Worm (Caenorhabditis elegans) whole organism, L1 larva: ENCODE measurements around the gene srm-6.

ENCODE experiments used
- ama-1 ChIP-seq: fragments of 150-350 bp; optimal IDR thresholded peaks from 2 replicates; lab custom pipeline; 2014
- elt-2 ChIP-seq: sonication (generic microtip); optimal IDR thresholded peaks from 2 replicates; lab custom pipeline; 2016; ENCODE audit warnings: missing genetic modification characterization, mild to moderate bottlenecking, inconsistent platforms, missing compliant biosample characterization, missing genetic modification reagents
- irx-1 ChIP-seq: sonication (generic microtip); optimal IDR thresholded peaks from 2 replicates; lab custom pipeline; 2016; ENCODE audit warnings: missing genetic modification characterization, missing compliant biosample characterization
- nhr-11 ChIP-seq: fragments of 150-350 bp; optimal IDR thresholded peaks from 2 replicates; lab custom pipeline; 2014; ENCODE audit warnings: missing biosample characterization, missing genetic modification characterization
- nhr-237 ChIP-seq: fragments of 150-350 bp; optimal IDR thresholded peaks from 2 replicates; lab custom pipeline; 2014; ENCODE audit warnings: missing biosample characterization, missing genetic modification characterization
- nhr-28 ChIP-seq: fragments of 150-350 bp; optimal IDR thresholded peaks from 2 replicates; lab custom pipeline; 2014; ENCODE audit warnings: missing biosample characterization, missing genetic modification characterization
- nhr-47 ChIP-seq: sonication (generic microtip); optimal IDR thresholded peaks from 2 replicates; lab custom pipeline; 2016; ENCODE audit warnings: mild to moderate bottlenecking, missing genetic modification characterization, moderate library complexity, missing compliant biosample characterization
- pqm-1 ChIP-seq: sonication (generic microtip); optimal IDR thresholded peaks from 3 replicates; lab custom pipeline; 2017; ENCODE audit warnings: missing biosample characterization, missing genetic modification characterization
- zip-4 ChIP-seq: fragments of 200-800 bp; sonication (Bioruptor generic); optimal IDR thresholded peaks from 2 replicates; lab custom pipeline; 2018; ENCODE audit warnings: mild to moderate bottlenecking, missing genetic modification characterization, moderate library complexity, missing compliant biosample characterization
- ztf-4 ChIP-seq: fragments of 150-350 bp; optimal IDR thresholded peaks from 2 replicates; lab custom pipeline; 2014; ENCODE audit warnings: missing biosample characterization, missing genetic modification characterization

- TF ChIP-seq elt-2 (no peak), nhr-28 (tag; lab: Kevin White, UChicago) (no peak), ama-1 (no peak), nhr-237 (tag; lab: Kevin White, UChicago) (no peak), pqm-1 (no peak), irx-1 (no peak), nhr-11 (no peak), zip-4 (GFP tag; lab: Kevin White, UChicago) (no peak), ztf-4 (tag; lab: Kevin White, UChicago) (no peak), nhr-47 (tag; lab: Kevin White, UChicago) (no peak)
Observed at ce11 chrV:14311115-14311514, 25.6 kb upstream of the srm-6 start, which contains the start of gene ddn-3.
